Fruit fly (Drosophila melanogaster): Measurements from ENCODE around the gene CG5653.

The CG5653 gene

DNA sequence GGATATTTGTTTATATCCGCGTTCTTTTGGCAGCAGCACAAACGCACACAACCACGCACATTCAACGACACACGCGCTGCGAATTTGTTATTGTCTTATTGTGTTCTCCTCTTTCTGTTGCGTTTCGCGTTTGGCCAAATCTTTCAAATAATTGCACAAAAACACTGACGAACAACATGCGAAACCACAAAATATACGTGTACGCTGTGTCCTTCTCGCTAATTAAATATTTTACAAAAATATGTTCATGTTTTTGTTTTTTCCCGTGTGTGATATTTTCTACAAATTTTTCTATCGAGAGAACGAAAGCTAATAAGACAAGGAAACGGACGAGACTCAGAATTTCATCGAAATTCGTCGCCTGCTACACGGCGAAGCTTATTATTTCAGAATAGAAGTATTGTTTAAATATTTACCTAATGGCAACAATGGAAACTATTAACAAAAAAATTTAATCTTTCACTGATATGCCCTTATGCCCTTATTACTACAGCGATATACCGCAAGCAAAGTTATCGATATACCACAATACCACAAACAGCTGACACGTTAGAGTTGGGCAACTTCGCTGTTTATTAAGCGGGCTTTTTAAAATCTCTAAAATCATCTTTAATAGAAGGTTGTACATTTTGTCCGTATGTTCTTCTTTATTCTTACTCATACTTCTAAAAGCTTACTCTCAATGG is 12.1 kb downstream of the CG5653 start, which contains the start of the genes CG43783 and orb2 (continued):
- TF ChIP-seq Hr39 (optimal IDR thresholded peaks at IDR 0.05) (no peak), Poxn (GFP tag; IDR thresholded peaks at IDR 0.05) (no peak), lilli (GFP tag; optimal IDR thresholded peaks at IDR 0.05) (no peak), Lim3 (GFP tag; IDR thresholded peaks at IDR 0.05) (no peak), C15 (GFP tag; IDR thresholded peaks at IDR 0.05) (no peak), Bdp1 (GFP tag; optimal IDR thresholded peaks at IDR 0.05) (no peak), CG10654 (GFP tag; optimal IDR thresholded peaks at IDR 0.05) (no peak), CG12219 (GFP tag; optimal IDR thresholded peaks at IDR 0.05) (no peak), CG11093 (GFP tag; IDR thresholded peaks at IDR 0.05) (no peak), CG7372 (GFP tag; IDR thresholded peaks at IDR 0.05) (no peak), CG4282 (GFP tag; optimal IDR thresholded peaks at IDR 0.05) (no peak), dpn (GFP tag; optimal IDR thresholded peaks at IDR 0.05) (no peak), CG12744 (GFP tag; optimal IDR thresholded peaks at IDR 0.05) (no peak), CG8359 (GFP tag; optimal IDR thresholded peaks at IDR 0.05; ENCODE audit: borderline replicate concordance) (no peak), amos (GFP tag; IDR thresholded peaks at IDR 0.05; ENCODE audit: partially characterized antibody) (peak; percentile 58; the same call in 1 of the 2 replicates), Nf-YA (GFP tag; IDR thresholded peaks at IDR 0.05) (no peak), br (optimal IDR thresholded peaks at IDR 0.05) (no peak), gsb (GFP tag; IDR thresholded peaks at IDR 0.05) (no peak), CG13287 (GFP tag; IDR thresholded peaks at IDR 0.05; ENCODE audit: partially characterized antibody) (peak; percentile 69), ci (GFP tag; IDR thresholded peaks at IDR 0.05) (no peak), CG14050 (GFP tag; IDR thresholded peaks at IDR 0.05) (no peak), CG16813 (GFP tag; IDR thresholded peaks at IDR 0.05; ENCODE audit: partially characterized antibody) (peak; percentile 38; the same call in 1 of the 3 replicates), Hr3 (GFP tag; optimal IDR thresholded peaks at IDR 0.05) (no peak), inv (GFP tag; IDR thresholded peaks at IDR 0.05; ENCODE audit: partially characterized antibody) (no peak), CG7556 (GFP tag; optimal IDR thresholded peaks at IDR 0.05) (no peak), CG6654 (GFP tag; optimal IDR thresholded peaks at IDR 0.05) (no peak), Dad (GFP tag; optimal IDR thresholded peaks at IDR 0.05) (no peak), nom (GFP tag; optimal IDR thresholded peaks at IDR 0.05) (no peak), usp (GFP tag; optimal IDR thresholded peaks at IDR 0.05) (no peak), CG15011 (GFP tag; optimal IDR thresholded peaks at IDR 0.05) (no peak), Mad (GFP tag; optimal IDR thresholded peaks at IDR 0.05) (no peak), B-H1 (GFP tag; IDR thresholded peaks at IDR 0.05) (no peak), ato (GFP tag; IDR thresholded peaks at IDR 0.05; ENCODE audit: partially characterized antibody) (peak; percentile 75), CG6791 (GFP tag; IDR thresholded peaks at IDR 0.05; ENCODE audit: partially characterized antibody) (peak; percentile 66; the same call in 2 of the 3 replicates), slbo (GFP tag; IDR thresholded peaks at IDR 0.05) (no peak), CG33557 (GFP tag; optimal IDR thresholded peaks at IDR 0.05) (no peak), CG1832 (GFP tag; optimal IDR thresholded peaks at IDR 0.05) (no peak), CG18764 (GFP tag; optimal IDR thresholded peaks at IDR 0.05) (no peak), CG11696 (GFP tag; IDR thresholded peaks at IDR 0.05) (no peak), CG32532 (GFP tag; IDR thresholded peaks at IDR 0.05) (no peak), Spps (tag; optimal IDR thresholded peaks at IDR 0.05) (no peak), danr (GFP tag; IDR thresholded peaks at IDR 0.05) (no peak), pzg (GFP tag; optimal IDR thresholded peaks at IDR 0.05) (peak; percentile 53), Scr (GFP tag; IDR thresholded peaks at IDR 0.05; ENCODE audit: partially characterized antibody) (peak; percentile 60), sna (GFP tag; IDR thresholded peaks at IDR 0.05; ENCODE audit: partially characterized antibody) (peak; percentile 71; the same call in 1 of the 2 replicates), sd (tag; optimal IDR thresholded peaks at IDR 0.05) (peak; percentile 21), maf-S (GFP tag; optimal IDR thresholded peaks at IDR 0.05) (no peak), HLHmδ (GFP tag; optimal IDR thresholded peaks at IDR 0.05) (no peak), btn (GFP tag; optimal IDR thresholded peaks at IDR 0.05) (no peak), lola (GFP tag; optimal IDR thresholded peaks at IDR 0.05) (no peak), vfl (GFP tag; optimal IDR thresholded peaks at IDR 0.05) (no peak)
